Fruit fly (Drosophila melanogaster) whole organism, prepupa: ENCODE results near the gene Pi4KIIIalpha.

Experiments used
- Blimp-1 ChIP-seq: fragments of 200-800 bp; sonication (Bioruptor generic); optimal IDR thresholded peaks from 3 replicates; lab custom pipeline; 2017; ENCODE audit warnings: missing biosample characterization, missing genetic modification characterization, mild to moderate bottlenecking, moderate library complexity, missing genetic modification reagents
- CG10669 ChIP-seq: fragments of 200-800 bp; sonication (Bioruptor generic); optimal IDR thresholded peaks from 3 replicates; lab custom pipeline; 2018; ENCODE audit warnings: missing biosample characterization, mild to moderate bottlenecking, missing genetic modification characterization, moderate library complexity
- CG11294 ChIP-seq: fragments of 200-800 bp; sonication (Bioruptor generic); IDR thresholded peaks from 2 replicates; pipeline ENCODE4 v1.3.6; 2022; ENCODE audit warnings: missing biosample characterization, missing genetic modification characterization
- CG11762 ChIP-seq: fragments of 200-800 bp; sonication (Bioruptor generic); optimal IDR thresholded peaks from 3 replicates; lab custom pipeline; 2016; ENCODE audit warnings: missing biosample characterization, missing genetic modification characterization; ENCODE audit not compliant: insufficient read depth
- CG16779 ChIP-seq: fragments of 200-800 bp; sonication (Bioruptor generic); optimal IDR thresholded peaks from 3 replicates; lab custom pipeline; 2017; ENCODE audit warnings: missing biosample characterization, mild to moderate bottlenecking, missing genetic modification characterization
- CG3032 ChIP-seq: fragments of 200-800 bp; optimal IDR thresholded peaks from 2 replicates; lab custom pipeline; 2019; ENCODE audit warnings: missing biosample characterization, mild to moderate bottlenecking, missing genetic modification characterization, moderate library complexity
- CG32006 ChIP-seq: fragments of 200-800 bp; sonication (Bioruptor generic); optimal IDR thresholded peaks from 3 replicates; lab custom pipeline; 2017; ENCODE audit warnings: missing biosample characterization, mild to moderate bottlenecking, missing genetic modification characterization
- CG3919 ChIP-seq: fragments of 200-800 bp; sonication (Bioruptor generic); optimal IDR thresholded peaks from 3 replicates; lab custom pipeline; 2016; ENCODE audit warnings: missing biosample characterization, missing genetic modification characterization
- CG4318 ChIP-seq: fragments of 200-800 bp; sonication (Bioruptor generic); optimal IDR thresholded peaks from 3 replicates; lab custom pipeline; 2017; ENCODE audit warnings: missing biosample characterization, mild to moderate bottlenecking, missing genetic modification characterization
- CG6276 ChIP-seq: fragments of 200-800 bp; sonication (Bioruptor generic); optimal IDR thresholded peaks from 2 replicates; lab custom pipeline; 2017; ENCODE audit warnings: missing biosample characterization, mild to moderate bottlenecking, missing genetic modification characterization
- CG6808 ChIP-seq: fragments of 200-800 bp; sonication (Bioruptor generic); optimal IDR thresholded peaks from 3 replicates; lab custom pipeline; 2017; ENCODE audit warnings: missing biosample characterization, missing genetic modification characterization, mild to moderate bottlenecking, moderate library complexity, missing genetic modification reagents
- CG8119 ChIP-seq: fragments of 200-800 bp; sonication (Bioruptor generic); IDR thresholded peaks from 3 replicates; pipeline ENCODE4 v1.3.6; 2022; ENCODE audit warnings: missing biosample characterization, missing genetic modification characterization
- CG8632 ChIP-seq: fragments of 200-800 bp; sonication (Bioruptor generic); optimal IDR thresholded peaks from 3 replicates; lab custom pipeline; 2016; ENCODE audit warnings: missing biosample characterization, missing genetic modification characterization
- CG9139 ChIP-seq: fragments of 200-800 bp; sonication (Bioruptor generic); optimal IDR thresholded peaks from 3 replicates; lab custom pipeline; 2017; ENCODE audit warnings: missing biosample characterization, mild to moderate bottlenecking, missing genetic modification characterization
- Eip78C ChIP-seq: fragments of 200-800 bp; sonication (Bioruptor generic); peaks from one replicate; lab custom pipeline; 2016; ENCODE audit warnings: missing biosample characterization, missing genetic modification characterization
- Eip93F ChIP-seq: fragments of 200-800 bp; sonication (Bioruptor generic); optimal IDR thresholded peaks from 2 replicates; lab custom pipeline; 2016; ENCODE audit warnings: missing biosample characterization, mild to moderate bottlenecking, missing genetic modification characterization
- Ets96B ChIP-seq: fragments of 200-800 bp; optimal IDR thresholded peaks from 2 replicates; lab custom pipeline; 2019; ENCODE audit warnings: missing biosample characterization, mild to moderate bottlenecking, missing genetic modification characterization, moderate library complexity
- Hr39 ChIP-seq: fragments of 200-800 bp; sonication (Bioruptor generic); optimal IDR thresholded peaks from 2 replicates; lab custom pipeline; 2016; ENCODE audit warnings: missing biosample characterization, missing genetic modification characterization
- Met ChIP-seq: fragments of 200-800 bp; sonication (Bioruptor generic); optimal IDR thresholded peaks from 3 replicates; lab custom pipeline; 2016; ENCODE audit warnings: missing biosample characterization, missing genetic modification characterization
- OdsH ChIP-seq: fragments of 200-800 bp; sonication (Bioruptor generic); optimal IDR thresholded peaks from 3 replicates; lab custom pipeline; 2016; ENCODE audit warnings: missing biosample characterization, missing genetic modification characterization
- Smox ChIP-seq: fragments of 200-800 bp; sonication (Bioruptor generic); optimal IDR thresholded peaks from 3 replicates; lab custom pipeline; 2016; ENCODE audit warnings: missing biosample characterization, missing genetic modification characterization
- dac ChIP-seq: fragments of 200-800 bp; sonication (Bioruptor generic); optimal IDR thresholded peaks from 2 replicates; lab custom pipeline; 2017; ENCODE audit warnings: missing biosample characterization, mild to moderate bottlenecking, missing genetic modification characterization
- dsx ChIP-seq: fragments of 200-800 bp; optimal IDR thresholded peaks from 3 replicates; lab custom pipeline; 2019; ENCODE audit warnings: missing biosample characterization, mild to moderate bottlenecking, missing genetic modification characterization, moderate library complexity; ENCODE audit not compliant: poor library complexity, severe bottlenecking
- eg ChIP-seq: fragments of 200-800 bp; sonication (Bioruptor generic); IDR thresholded peaks from 3 replicates; pipeline ENCODE4 v1.3.6; 2022; ENCODE audit warnings: missing biosample characterization, missing genetic modification characterization
- esn ChIP-seq: fragments of 200-800 bp; sonication (Bioruptor generic); optimal IDR thresholded peaks from 2 replicates; lab custom pipeline; 2016; ENCODE audit warnings: missing biosample characterization, mild to moderate bottlenecking, missing genetic modification characterization, moderate library complexity
- fkh ChIP-seq: fragments of 200-800 bp; sonication (Bioruptor generic); optimal IDR thresholded peaks from 3 replicates; lab custom pipeline; 2017; ENCODE audit warnings: missing biosample characterization, mild to moderate bottlenecking, missing genetic modification characterization, moderate library complexity
- lz ChIP-seq: fragments of 200-800 bp; sonication (Bioruptor generic); optimal IDR thresholded peaks from 3 replicates; lab custom pipeline; 2016; ENCODE audit warnings: missing biosample characterization, missing genetic modification characterization
- pdm3 ChIP-seq: fragments of 200-800 bp; sonication (Bioruptor generic); optimal IDR thresholded peaks from 3 replicates; lab custom pipeline; 2016; ENCODE audit warnings: missing biosample characterization, missing genetic modification characterization
- spab ChIP-seq: fragments of 200-800 bp; sonication (Bioruptor generic); optimal IDR thresholded peaks from 2 replicates; lab custom pipeline; 2017; ENCODE audit warnings: missing biosample characterization, mild to moderate bottlenecking, missing genetic modification characterization, missing genetic modification reagents
- svp ChIP-seq: fragments of 200-800 bp; sonication (Bioruptor generic); peaks from one replicate; lab custom pipeline; 2016; ENCODE audit warnings: missing biosample characterization, missing genetic modification characterization
- topi ChIP-seq: fragments of 200-800 bp; sonication (Bioruptor generic); optimal IDR thresholded peaks from 3 replicates; lab custom pipeline; 2016; ENCODE audit warnings: missing biosample characterization, missing genetic modification characterization
- vri ChIP-seq: fragments of 200-800 bp; sonication (Bioruptor generic); optimal IDR thresholded peaks from 3 replicates; lab custom pipeline; 2016; ENCODE audit warnings: missing biosample characterization, mild to moderate bottlenecking, missing genetic modification characterization

Pi4KIIIalpha gene

dm6 chrX:2589446-2590038 is 35.1 kb upstream of the Pi4KIIIalpha start (continued):
- TF ChIP-seq CG32006 (GFP tag; lab: Kevin White, UChicago) (peak; percentile 96), CG8119 (peak; percentile 93), esn (GFP tag; lab: Kevin White, UChicago) (peak; percentile 95), CG6808 (GFP tag; lab: Kevin White, UChicago) (peak; percentile 41), CG11294 (GFP tag; lab: Robert Waterston, UW) (peak; percentile 92), Ets96B (tag; lab: Kevin White, UChicago) (peak; percentile 77), CG11762 (peak; percentile 88), CG3032 (tag; lab: Kevin White, UChicago) (peak; percentile 81), dac (GFP tag; lab: Kevin White, UChicago) (peak; percentile 94), dsx (GFP tag; lab: Kevin White, UChicago) (peak; percentile 64), vri (GFP tag; lab: Kevin White, UChicago) (peak; percentile 93), fkh (GFP tag; lab: Kevin White, UChicago) (peak; percentile 88), CG4318 (GFP tag; lab: Kevin White, UChicago) (peak; percentile 93), svp (GFP tag; lab: Kevin White, UChicago) (peak; percentile 97), pdm3 (GFP tag; lab: Kevin White, UChicago) (peak; percentile 96), topi (GFP tag; lab: Kevin White, UChicago) (peak; percentile 94), Blimp-1 (GFP tag; lab: Kevin White, UChicago) (peak; percentile 79), Hr39 (GFP tag; lab: Kevin White, UChicago) (peak; percentile 97), CG3919 (GFP tag; lab: Kevin White, UChicago) (peak; percentile 95), CG16779 (tag; lab: Kevin White, UChicago) (peak; percentile 73), Smox (GFP tag; lab: Kevin White, UChicago) (peak; percentile 93)

dm6 chrX:2590607-2591006 is 34.0 kb upstream of the Pi4KIIIalpha start:
- TF ChIP-seq CG16779 (tag; lab: Kevin White, UChicago) (no peak), OdsH (GFP tag; lab: Kevin White, UChicago) (no peak), CG8632 (GFP tag; lab: Kevin White, UChicago) (no peak), esn (GFP tag; lab: Kevin White, UChicago) (no peak), topi (GFP tag; lab: Kevin White, UChicago) (no peak), Smox (GFP tag; lab: Kevin White, UChicago) (no peak), CG6276 (no peak), fkh (GFP tag; lab: Kevin White, UChicago) (peak; percentile 59), CG10669 (no peak), lz (GFP tag; lab: Kevin White, UChicago) (no peak), CG9139 (GFP tag; lab: Kevin White, UChicago) (no peak), dsx (GFP tag; lab: Kevin White, UChicago) (no peak), spab (GFP tag; lab: Kevin White, UChicago) (no peak), svp (GFP tag; lab: Kevin White, UChicago) (peak; percentile 68)
- TF ChIP-seq, all 60 proteins: peak for 2

- TF ChIP-seq vri (GFP tag; lab: Kevin White, UChicago) = peak; percentile 67
- peak; percentile 72 for TF ChIP-seq svp (GFP tag; lab: Kevin White, UChicago)
- TF ChIP-seq Eip93F (GFP tag; lab: Kevin White, UChicago) = no peak
- no peak for TF ChIP-seq eg (GFP tag; lab: Robert Waterston, UW)
- TF ChIP-seq fkh (GFP tag; lab: Kevin White, UChicago) = peak; percentile 3
- TF ChIP-seq Met (GFP tag; lab: Kevin White, UChicago) = peak; percentile 13
- peak; percentile 8 for TF ChIP-seq topi (GFP tag; lab: Kevin White, UChicago)
- TF ChIP-seq Eip78C (GFP tag; lab: Kevin White, UChicago) = peak; percentile 64
- TF ChIP-seq esn (GFP tag; lab: Kevin White, UChicago) = peak; percentile 1
- TF ChIP-seq pdm3 (GFP tag; lab: Kevin White, UChicago) = no peak
- TF ChIP-seq Smox (GFP tag; lab: Kevin White, UChicago) = peak; percentile 13
Observed at dm6 chrX:2591315-2591999, 33.1 kb upstream of the Pi4KIIIalpha start.
